Fruit fly (Drosophila melanogaster): Measurements from ENCODE around the gene CG2681.

- TF ChIP-seq psq (optimal IDR thresholded peaks at IDR 0.05) (no peak), CG8478 (optimal IDR thresholded peaks at IDR 0.05) (no peak)
Observed at dm6 chrX:2732127-2732526, 23.6 kb downstream of the CG2681 start, which contains the start of the genes ttm50 and CG2712.

All from whole organism.